Worm (Caenorhabditis elegans): ENCODE measurements around the gene lgc-31.

- TF ChIP-seq egl-27 (tag; optimal IDR thresholded peaks at IDR 0.05) (no peak), ZK546.5 (tag; optimal IDR thresholded peaks at IDR 0.05) (no peak), lin-39 (tag; optimal IDR thresholded peaks at IDR 0.05) (no peak), lin-13 (GFP tag; optimal IDR thresholded peaks at IDR 0.05) (peak; percentile 26), nhr-77 (tag; optimal IDR thresholded peaks at IDR 0.05) (no peak), skn-1 (tag; optimal IDR thresholded peaks at IDR 0.05) (no peak), nhr-237 (tag; optimal IDR thresholded peaks at IDR 0.05) (no peak), mab-5 (tag; optimal IDR thresholded peaks at IDR 0.05) (no peak), elt-3 (tag; optimal IDR thresholded peaks at IDR 0.05) (no peak), nhr-6 (tag; optimal IDR thresholded peaks at IDR 0.05) (peak; percentile 36)
These were observed 48.0 kb upstream of the lgc-31 start, which contains the start of gene lsm-5 for ce11 chrV:15569702-15570430.
